Worm (Caenorhabditis elegans) whole organism, L3 larva: Measurements from ENCODE around the gene F31E3.6.
A peak's percentile ranks its signal among the peaks of the same experiment; 100 is the strongest.

Experiments used
- R02D3.7 ChIP-seq: fragments of 150-350 bp; optimal IDR thresholded peaks from 2 replicates; lab custom pipeline; 2014; ENCODE audit warnings: missing biosample characterization, missing genetic modification characterization
- ZK546.5 ChIP-seq: sonication (generic microtip); optimal IDR thresholded peaks from 2 replicates; lab custom pipeline; 2017; ENCODE audit warnings: missing biosample characterization, missing genetic modification characterization
- aly-2 ChIP-seq: fragments of 150-350 bp; optimal IDR thresholded peaks from 2 replicates; lab custom pipeline; 2014; ENCODE audit warnings: missing biosample characterization, missing genetic modification characterization
- ama-1 ChIP-seq: fragments of 150-350 bp; optimal IDR thresholded peaks from 2 replicates; lab custom pipeline; 2018
- ceh-16 ChIP-seq: sonication (generic microtip); optimal IDR thresholded peaks from 2 replicates; lab custom pipeline; 2017; ENCODE audit warnings: missing biosample characterization, missing genetic modification characterization
- ceh-28 ChIP-seq: fragments of 150-350 bp; optimal IDR thresholded peaks from 2 replicates; lab custom pipeline; 2014; ENCODE audit warnings: missing biosample characterization, missing genetic modification reagents, missing genetic modification characterization
- ceh-82 ChIP-seq: fragments of 150-350 bp; optimal IDR thresholded peaks from 2 replicates; lab custom pipeline; 2014; ENCODE audit warnings: missing biosample characterization, missing genetic modification characterization
- ceh-9 ChIP-seq: sonication (generic microtip); optimal IDR thresholded peaks from 2 replicates; lab custom pipeline; 2018; ENCODE audit warnings: missing biosample characterization, missing genetic modification characterization
- daf-12 ChIP-seq: fragments of 150-350 bp; optimal IDR thresholded peaks from 2 replicates; lab custom pipeline; 2014; ENCODE audit warnings: missing biosample characterization, missing genetic modification reagents, missing genetic modification characterization
- egl-27 ChIP-seq: sonication (generic microtip); optimal IDR thresholded peaks from 4 replicates; lab custom pipeline; 2017; ENCODE audit warnings: missing biosample characterization, missing genetic modification reagents, missing genetic modification characterization
- egl-5 ChIP-seq: fragments of 150-350 bp; optimal IDR thresholded peaks from 2 replicates; lab custom pipeline; 2017; ENCODE audit warnings: missing biosample characterization, missing genetic modification reagents, missing genetic modification characterization, inconsistent platforms
- elt-1 ChIP-seq: fragments of 150-350 bp; optimal IDR thresholded peaks from 2 replicates; lab custom pipeline; 2014; ENCODE audit warnings: missing biosample characterization, missing genetic modification characterization
- elt-2 ChIP-seq: sonication (generic microtip); optimal IDR thresholded peaks from 2 replicates; lab custom pipeline; 2016; ENCODE audit warnings: missing genetic modification reagents, mild to moderate bottlenecking, missing genetic modification characterization, missing compliant biosample characterization
- elt-3 ChIP-seq, 3 experiments: fragments of 150-350 bp in 1 of 3; sonication (generic microtip) in 2 of 3; optimal IDR thresholded peaks; 2 replicates in 2 of 3; 4 replicates in 1 of 3; lab custom pipeline; 2014 to 2017; ENCODE audit warnings: missing biosample characterization in 3 of 3, missing genetic modification characterization in 3 of 3
- eor-1 ChIP-seq, 2 experiments: fragments of 150-350 bp; optimal IDR thresholded peaks; 2 replicates each; lab custom pipeline; 2014 to 2018; ENCODE audit warnings: missing biosample characterization in 2 of 2, missing genetic modification characterization in 2 of 2
- fkh-10 ChIP-seq: sonication (generic microtip); optimal IDR thresholded peaks from 2 replicates; lab custom pipeline; 2017; ENCODE audit warnings: missing biosample characterization, missing genetic modification reagents, missing genetic modification characterization
- fkh-2 ChIP-seq: fragments of 150-350 bp; optimal IDR thresholded peaks from 2 replicates; lab custom pipeline; 2014; ENCODE audit warnings: missing biosample characterization, missing genetic modification reagents, missing genetic modification characterization
- fos-1 ChIP-seq: fragments of 150-350 bp; optimal IDR thresholded peaks from 2 replicates; lab custom pipeline; 2014; ENCODE audit warnings: missing biosample characterization, missing genetic modification characterization
- hmg-11 ChIP-seq: sonication (generic microtip); optimal IDR thresholded peaks from 2 replicates; lab custom pipeline; 2016; ENCODE audit warnings: missing genetic modification characterization, missing compliant biosample characterization
- jun-1 ChIP-seq: fragments of 150-350 bp; optimal IDR thresholded peaks from 2 replicates; lab custom pipeline; 2014; ENCODE audit warnings: missing biosample characterization, missing genetic modification reagents, missing genetic modification characterization
- lin-15B ChIP-seq: fragments of 150-350 bp; optimal IDR thresholded peaks from 2 replicates; lab custom pipeline; 2014; ENCODE audit warnings: missing biosample characterization, missing genetic modification characterization
- lin-39 ChIP-seq: fragments of 150-350 bp; optimal IDR thresholded peaks from 2 replicates; lab custom pipeline; 2018; ENCODE audit warnings: missing biosample characterization, missing genetic modification reagents, missing genetic modification characterization
- lsy-12 ChIP-seq: sonication (generic microtip); optimal IDR thresholded peaks from 2 replicates; lab custom pipeline; 2016; ENCODE audit warnings: mild to moderate bottlenecking, missing genetic modification characterization, missing compliant biosample characterization
- mdl-1 ChIP-seq: fragments of 150-350 bp; optimal IDR thresholded peaks from 2 replicates; lab custom pipeline; 2014; ENCODE audit warnings: missing biosample characterization, missing genetic modification characterization
- mml-1 ChIP-seq: fragments of 150-350 bp; sonication (generic microtip); optimal IDR thresholded peaks from 3 replicates; lab custom pipeline; 2014; ENCODE audit warnings: missing biosample characterization, missing genetic modification characterization
- nfya-1 ChIP-seq: sonication (generic microtip); optimal IDR thresholded peaks from 2 replicates; lab custom pipeline; 2017; ENCODE audit warnings: missing genetic modification characterization, mild to moderate bottlenecking, missing compliant biosample characterization, antibody characterized with exemption, moderate library complexity; ENCODE audit not compliant: insufficient read depth
- nhr-11 ChIP-seq: fragments of 150-350 bp; optimal IDR thresholded peaks from 2 replicates; lab custom pipeline; 2014; ENCODE audit warnings: missing biosample characterization, missing genetic modification characterization
- nhr-12 ChIP-seq: fragments of 150-350 bp; optimal IDR thresholded peaks from 2 replicates; lab custom pipeline; 2014; ENCODE audit warnings: missing biosample characterization, missing genetic modification characterization
- nhr-23 ChIP-seq: fragments of 150-350 bp; optimal IDR thresholded peaks from 2 replicates; lab custom pipeline; 2014; ENCODE audit warnings: missing biosample characterization, missing genetic modification reagents, missing genetic modification characterization
- nhr-237 ChIP-seq: fragments of 150-350 bp; optimal IDR thresholded peaks from 2 replicates; lab custom pipeline; 2014; ENCODE audit warnings: missing biosample characterization, missing genetic modification characterization
- nhr-25 ChIP-seq: sonication (generic microtip); optimal IDR thresholded peaks from 2 replicates; lab custom pipeline; 2017; ENCODE audit warnings: missing biosample characterization, missing genetic modification characterization
- nhr-28 ChIP-seq: fragments of 150-350 bp; optimal IDR thresholded peaks from 2 replicates; lab custom pipeline; 2014; ENCODE audit warnings: missing biosample characterization, missing genetic modification characterization
- nhr-43 ChIP-seq: sonication (generic microtip); optimal IDR thresholded peaks from 2 replicates; lab custom pipeline; 2016; ENCODE audit warnings: mild to moderate bottlenecking, missing genetic modification characterization, missing compliant biosample characterization; ENCODE audit not compliant: poor library complexity, severe bottlenecking
- nhr-67 ChIP-seq: fragments of 150-350 bp; optimal IDR thresholded peaks from 2 replicates; lab custom pipeline; 2014; ENCODE audit warnings: missing biosample characterization, missing genetic modification characterization
- nhr-76 ChIP-seq: fragments of 150-350 bp; sonication (generic microtip); optimal IDR thresholded peaks from 5 replicates; lab custom pipeline; 2014; ENCODE audit warnings: missing biosample characterization, missing genetic modification characterization
- nhr-77 ChIP-seq: fragments of 150-350 bp; optimal IDR thresholded peaks from 2 replicates; lab custom pipeline; 2014; ENCODE audit warnings: missing biosample characterization, missing genetic modification characterization
- pha-4 ChIP-seq: fragments of 150-350 bp; optimal IDR thresholded peaks from 2 replicates; lab custom pipeline; 2014; ENCODE audit warnings: missing biosample characterization, missing genetic modification reagents, missing genetic modification characterization
- pqm-1 ChIP-seq: fragments of 150-350 bp; optimal IDR thresholded peaks from 2 replicates; lab custom pipeline; 2017; ENCODE audit warnings: missing biosample characterization, missing genetic modification characterization, inconsistent platforms
- sea-2 ChIP-seq: fragments of 150-350 bp; sonication (generic microtip); optimal IDR thresholded peaks from 4 replicates; lab custom pipeline; 2014; ENCODE audit warnings: missing biosample characterization, missing genetic modification reagents, missing genetic modification characterization
- skn-1 ChIP-seq: fragments of 150-350 bp; optimal IDR thresholded peaks from 2 replicates; lab custom pipeline; 2014; ENCODE audit warnings: missing biosample characterization, missing genetic modification characterization
- tbx-2 ChIP-seq: sonication (generic microtip); optimal IDR thresholded peaks from 2 replicates; lab custom pipeline; 2016; ENCODE audit warnings: mild to moderate bottlenecking, missing genetic modification characterization, missing compliant biosample characterization
- unc-39 ChIP-seq: sonication (generic microtip); optimal IDR thresholded peaks from 4 replicates; lab custom pipeline; 2017; ENCODE audit warnings: missing biosample characterization, missing genetic modification characterization
- unc-62 ChIP-seq: fragments of 150-350 bp; sonication (generic microtip); optimal IDR thresholded peaks from 4 replicates; lab custom pipeline; 2014; ENCODE audit warnings: missing biosample characterization, missing genetic modification reagents, missing genetic modification characterization
- zag-1 ChIP-seq: fragments of 150-350 bp; optimal IDR thresholded peaks from 2 replicates; lab custom pipeline; 2014; ENCODE audit warnings: missing biosample characterization, missing genetic modification characterization
- ztf-11 ChIP-seq: fragments of 150-350 bp; optimal IDR thresholded peaks from 2 replicates; lab custom pipeline; 2014; ENCODE audit warnings: missing biosample characterization, missing genetic modification characterization
- ztf-4 ChIP-seq: fragments of 150-350 bp; optimal IDR thresholded peaks from 2 replicates; lab custom pipeline; 2014; ENCODE audit warnings: missing biosample characterization, missing genetic modification characterization

F31E3.6 gene

ce11 chrIII:7013764-7014163 is 31.9 kb downstream of the F31E3.6 start:
- no peak for TF ChIP-seq nhr-67 (tag; lab: Kevin White, UChicago)
- TF ChIP-seq pha-4 (tag; lab: Kevin White, UChicago), result no peak
- TF ChIP-seq lsy-12 (tag; lab: Kevin White, UChicago), result no peak
- no peak for TF ChIP-seq skn-1 (tag; lab: Kevin White, UChicago)

ce11 chrIII:7019724-7020123 is 37.8 kb downstream of the F31E3.6 start:
- no peak for TF ChIP-seq ceh-28 (tag; lab: Kevin White, UChicago)
- TF ChIP-seq, all 47 proteins: peak for 0

ce11 chrIII:7020500-7020899 is 38.6 kb downstream of the F31E3.6 start, which contains the start of gene col-8:
Gene col-8, minus strand, starts transcription at chrIII:7020600.
- TF ChIP-seq lin-39 (tag; lab: Kevin White, UChicago) (no peak), ceh-28 (tag; lab: Kevin White, UChicago) (no peak), ceh-82 (tag; lab: Kevin White, UChicago) (no peak), mml-1 (no peak), elt-2 (tag; lab: Kevin White, UChicago) (no peak), elt-1 (tag; lab: Kevin White, UChicago) (no peak), lsy-12 (tag; lab: Kevin White, UChicago) (no peak), lin-15B (tag; lab: Kevin White, UChicago) (no peak), nhr-28 (tag; lab: Kevin White, UChicago) (no peak)

ce11 chrIII:7021156-7021637 is 39.3 kb downstream of the F31E3.6 start, which contains the start of gene rfl-1:
Gene rfl-1, plus strand, starts transcription at chrIII:7021206.
- TF ChIP-seq mdl-1 (tag; lab: Kevin White, UChicago) (no peak), zag-1 (tag; lab: Kevin White, UChicago) (no peak), ztf-11 (no peak), fkh-10 (GFP tag; lab: Kevin White, UChicago) (no peak), unc-62 (GFP tag; lab: Kevin White, UChicago) (no peak), lin-15B (tag; lab: Kevin White, UChicago) (peak; percentile 80), nhr-12 (tag; lab: Kevin White, UChicago) (no peak), fos-1 (no peak), nhr-28 (tag; lab: Kevin White, UChicago) (no peak), nhr-25 (tag; lab: Kevin White, UChicago) (peak; percentile 23), daf-12 (no peak), mml-1 (no peak), nhr-67 (tag; lab: Kevin White, UChicago) (no peak), nhr-237 (tag; lab: Kevin White, UChicago) (no peak), elt-1 (tag; lab: Kevin White, UChicago) (no peak), pqm-1 (peak; percentile 32), lsy-12 (tag; lab: Kevin White, UChicago) (no peak), unc-39 (tag; lab: Kevin White, UChicago) (no peak), nhr-11 (tag; lab: Kevin White, UChicago) (no peak), egl-5 (tag; lab: Kevin White, UChicago) (peak; percentile 66), fkh-2 (tag; lab: Kevin White, UChicago) (no peak), ama-1 (lab: Kevin White, UChicago) (no peak), ZK546.5 (tag; lab: Kevin White, UChicago) (no peak), nhr-77 (no peak), ceh-16 (no peak), egl-27 (tag; lab: Kevin White, UChicago) (no peak), nhr-76 (no peak), eor-1 (tag; optimal IDR thresholded peaks at IDR 0.05; lab: Kevin White, UChicago) (no peak), aly-2 (tag; lab: Kevin White, UChicago) (no peak), pha-4 (tag; lab: Kevin White, UChicago) (peak; percentile 78), elt-3 (tag; optimal IDR thresholded peaks at IDR 0.05; lab: Kevin White, UChicago) (no peak), sea-2 (no peak), elt-2 (tag; lab: Kevin White, UChicago) (peak; percentile 12), lin-39 (tag; lab: Kevin White, UChicago) (peak; percentile 81), ztf-4 (tag; lab: Kevin White, UChicago) (no peak), hmg-11 (tag; lab: Kevin White, UChicago) (peak; percentile 28), ceh-28 (tag; lab: Kevin White, UChicago) (peak; percentile 44), skn-1 (tag; lab: Kevin White, UChicago) (peak; percentile 70), nhr-23 (tag; lab: Kevin White, UChicago) (no peak), tbx-2 (tag; lab: Kevin White, UChicago) (no peak), ceh-9 (tag; lab: Kevin White, UChicago) (no peak), R02D3.7 (tag; lab: Kevin White, UChicago) (peak; percentile 94), jun-1 (tag; lab: Kevin White, UChicago) (no peak), ceh-82 (tag; lab: Kevin White, UChicago) (no peak), nhr-43 (tag; lab: Kevin White, UChicago) (no peak), nfya-1 (peak; percentile 68)
